Worm (Caenorhabditis elegans) whole organism, late embryonic: ENCODE results near the gene ZK262.9.

Experiments used
- F13H6.1 ChIP-seq: sonication (generic microtip); optimal IDR thresholded peaks from 2 replicates; lab custom pipeline; 2016; ENCODE audit warnings: missing genetic modification characterization, missing compliant biosample characterization
- K02D7.2 ChIP-seq: sonication (generic microtip); optimal IDR thresholded peaks from 2 replicates; lab custom pipeline; 2017; ENCODE audit warnings: mild to moderate bottlenecking, missing genetic modification characterization, missing compliant biosample characterization
- ahr-1 ChIP-seq: sonication (generic microtip); optimal IDR thresholded peaks from 2 replicates; lab custom pipeline; 2016; ENCODE audit warnings: missing genetic modification characterization, missing compliant biosample characterization
- ceh-19 ChIP-seq: fragments of 200-800 bp; sonication (Bioruptor generic); optimal IDR thresholded peaks from 2 replicates; lab custom pipeline; 2018; ENCODE audit warnings: mild to moderate bottlenecking, missing genetic modification characterization, missing compliant biosample characterization
- ceh-2 ChIP-seq: sonication (generic microtip); optimal IDR thresholded peaks from 2 replicates; lab custom pipeline; 2016; ENCODE audit warnings: missing genotype, missing genetic modification characterization, missing compliant biosample characterization
- ceh-24 ChIP-seq: sonication (generic microtip); optimal IDR thresholded peaks from 2 replicates; lab custom pipeline; 2016; ENCODE audit warnings: mild to moderate bottlenecking, missing genetic modification characterization, missing compliant biosample characterization
- ceh-34 ChIP-seq: sonication (generic microtip); optimal IDR thresholded peaks from 2 replicates; lab custom pipeline; 2016; ENCODE audit warnings: mild to moderate bottlenecking, missing genetic modification characterization, missing compliant biosample characterization
- ceh-48 ChIP-seq: sonication (generic microtip); optimal IDR thresholded peaks from 2 replicates; lab custom pipeline; 2016; ENCODE audit warnings: missing genetic modification characterization, inconsistent platforms, missing compliant biosample characterization
- elt-2 ChIP-seq: sonication (generic microtip); optimal IDR thresholded peaks from 2 replicates; lab custom pipeline; 2016; ENCODE audit warnings: missing genetic modification reagents, missing genetic modification characterization, missing compliant biosample characterization
- elt-4 ChIP-seq: sonication (generic microtip); optimal IDR thresholded peaks from 2 replicates; lab custom pipeline; 2016; ENCODE audit warnings: missing genetic modification characterization, missing compliant biosample characterization
- ets-4 ChIP-seq: sonication (generic microtip); optimal IDR thresholded peaks from 2 replicates; lab custom pipeline; 2016; ENCODE audit warnings: missing genetic modification characterization, missing compliant biosample characterization
- eyg-1 ChIP-seq: sonication (generic microtip); optimal IDR thresholded peaks from 2 replicates; lab custom pipeline; 2016; ENCODE audit warnings: missing genotype, missing genetic modification characterization, missing compliant biosample characterization
- fax-1 ChIP-seq: sonication (generic microtip); optimal IDR thresholded peaks from 2 replicates; lab custom pipeline; 2016; ENCODE audit warnings: missing genotype, missing genetic modification characterization, missing compliant biosample characterization
- fkh-10 ChIP-seq: fragments of 150-350 bp; optimal IDR thresholded peaks from 2 replicates; lab custom pipeline; 2014; ENCODE audit warnings: missing biosample characterization, missing genetic modification reagents, missing genetic modification characterization
- fkh-6 ChIP-seq: sonication (generic microtip); optimal IDR thresholded peaks from 2 replicates; lab custom pipeline; 2016; ENCODE audit warnings: missing genetic modification characterization, missing compliant biosample characterization
- gmeb-2 ChIP-seq: sonication (generic microtip); optimal IDR thresholded peaks from 2 replicates; lab custom pipeline; 2016; ENCODE audit warnings: missing genetic modification characterization, inconsistent platforms, missing compliant biosample characterization
- hlh-13 ChIP-seq: fragments of 200-800 bp; sonication (Bioruptor generic); optimal IDR thresholded peaks from 2 replicates; lab custom pipeline; 2018; ENCODE audit warnings: mild to moderate bottlenecking, missing genetic modification characterization, missing compliant biosample characterization
- hlh-6 ChIP-seq: sonication (generic microtip); optimal IDR thresholded peaks from 2 replicates; lab custom pipeline; 2016; ENCODE audit warnings: missing genotype, missing genetic modification characterization, missing compliant biosample characterization
- hlh-8 ChIP-seq: sonication (generic microtip); optimal IDR thresholded peaks from 2 replicates; lab custom pipeline; 2016; ENCODE audit warnings: missing genotype, missing genetic modification characterization, missing compliant biosample characterization
- lim-6 ChIP-seq: sonication (generic microtip); optimal IDR thresholded peaks from 2 replicates; lab custom pipeline; 2016; ENCODE audit warnings: missing genetic modification characterization, missing compliant biosample characterization
- mec-3 ChIP-seq: sonication (generic microtip); optimal IDR thresholded peaks from 2 replicates; lab custom pipeline; 2016; ENCODE audit warnings: borderline replicate concordance, missing genetic modification characterization, missing compliant biosample characterization
- nfya-1 ChIP-seq: sonication (generic microtip); optimal IDR thresholded peaks from 2 replicates; lab custom pipeline; 2017; ENCODE audit warnings: missing genetic modification characterization, mild to moderate bottlenecking, missing compliant biosample characterization, antibody characterized with exemption, moderate library complexity
- odd-2 ChIP-seq: sonication (generic microtip); optimal IDR thresholded peaks from 2 replicates; lab custom pipeline; 2017; ENCODE audit warnings: antibody characterized with exemption, mild to moderate bottlenecking, missing genetic modification characterization, missing compliant biosample characterization
- pag-3 ChIP-seq: sonication (generic microtip); optimal IDR thresholded peaks from 2 replicates; lab custom pipeline; 2016; ENCODE audit warnings: missing compliant biosample characterization, missing genetic modification characterization, borderline replicate concordance
- pha-2 ChIP-seq: sonication (generic microtip); optimal IDR thresholded peaks from 2 replicates; lab custom pipeline; 2017; ENCODE audit warnings: mild to moderate bottlenecking, missing genetic modification characterization, missing compliant biosample characterization
- pros-1 ChIP-seq: fragments of 150-350 bp; optimal IDR thresholded peaks from 2 replicates; lab custom pipeline; 2014; ENCODE audit warnings: missing biosample characterization, missing genetic modification reagents, missing genetic modification characterization
- rnt-1 ChIP-seq: sonication (generic microtip); optimal IDR thresholded peaks from 2 replicates; lab custom pipeline; 2016; ENCODE audit warnings: missing genetic modification characterization, missing compliant biosample characterization
- sox-2 ChIP-seq: fragments of 200-800 bp; sonication (Bioruptor generic); IDR thresholded peaks from 2 replicates; pipeline ENCODE4 v1.3.6; 2022; ENCODE audit warnings: missing genetic modification reagents, missing genetic modification characterization, missing compliant biosample characterization
- sox-4 ChIP-seq: sonication (generic microtip); optimal IDR thresholded peaks from 2 replicates; lab custom pipeline; 2017; ENCODE audit warnings: mild to moderate bottlenecking, missing genetic modification characterization, inconsistent platforms, missing compliant biosample characterization
- tbx-2 ChIP-seq: sonication (generic microtip); optimal IDR thresholded peaks from 2 replicates; lab custom pipeline; 2016; ENCODE audit warnings: missing genetic modification characterization, missing compliant biosample characterization
- ttx-3 ChIP-seq: sonication (generic microtip); optimal IDR thresholded peaks from 2 replicates; lab custom pipeline; 2016; ENCODE audit warnings: missing genetic modification reagents, missing genetic modification characterization, missing compliant biosample characterization
- unc-42 ChIP-seq: sonication (generic microtip); optimal IDR thresholded peaks from 2 replicates; lab custom pipeline; 2016; ENCODE audit warnings: missing genotype, missing genetic modification characterization, missing compliant biosample characterization
- unc-86 ChIP-seq: sonication (generic microtip); optimal IDR thresholded peaks from 2 replicates; lab custom pipeline; 2016; ENCODE audit warnings: missing genetic modification characterization, missing compliant biosample characterization
- ztf-16 ChIP-seq: sonication (generic microtip); optimal IDR thresholded peaks from 2 replicates; lab custom pipeline; 2017; ENCODE audit warnings: missing genetic modification characterization, missing compliant biosample characterization

The ZK262.9 gene

ce11 chrV:18438081-18438480, 1.5 kb upstream of the ZK262.9 start, which contains the start of gene ZK262.8:
Gene ZK262.8, plus strand, starts transcription at chrV:18438381.
- TF ChIP-seq lim-6 (tag; lab: Kevin White, UChicago) = no peak
- no peak for TF ChIP-seq ets-4
- no peak for TF ChIP-seq pag-3
- TF ChIP-seq K02D7.2 = no peak
- TF ChIP-seq ahr-1 (tag; lab: Kevin White, UChicago) = no peak
- no peak for TF ChIP-seq mec-3
- TF ChIP-seq unc-86 (tag; lab: Kevin White, UChicago) = no peak
- TF ChIP-seq rnt-1 (tag; lab: Kevin White, UChicago) = no peak
- TF ChIP-seq gmeb-2 (tag; lab: Kevin White, UChicago) = no peak
- no peak for TF ChIP-seq fkh-10 (GFP tag; lab: Kevin White, UChicago)
- TF ChIP-seq eyg-1 (tag; lab: Kevin White, UChicago) = no peak
- no peak for TF ChIP-seq ceh-34 (tag; lab: Kevin White, UChicago)
- TF ChIP-seq pha-2 = no peak
- TF ChIP-seq elt-4 (tag; lab: Kevin White, UChicago) = no peak

- TF ChIP-seq unc-42 (tag; lab: Kevin White, UChicago) = no peak
- TF ChIP-seq ceh-2 (tag; lab: Kevin White, UChicago) = no peak
- TF ChIP-seq pha-2 = no peak
- TF ChIP-seq hlh-13 (GFP tag; lab: Kevin White, UChicago) = no peak
- no peak for TF ChIP-seq sox-4 (tag; lab: Kevin White, UChicago)
- no peak for TF ChIP-seq hlh-6 (tag; lab: Kevin White, UChicago)
- no peak for TF ChIP-seq nfya-1
- TF ChIP-seq ttx-3 (tag; lab: Kevin White, UChicago) = no peak
- TF ChIP-seq, all 69 proteins: peak for 0
Measured at ce11 chrV:18444118-18444517, 4.5 kb downstream of the ZK262.9 start, which contains the start of gene ZK228.1. Gene ZK228.1, plus strand, starts transcription at chrV:18444418.

- no peak for TF ChIP-seq odd-2 (tag; lab: Kevin White, UChicago)
- no peak for TF ChIP-seq ceh-19 (GFP tag; lab: Kevin White, UChicago)
- no peak for TF ChIP-seq F13H6.1 (tag; lab: Kevin White, UChicago)
- TF ChIP-seq ceh-48 (tag; lab: Kevin White, UChicago) = no peak
- TF ChIP-seq fax-1 (tag; lab: Kevin White, UChicago) = no peak
- no peak for TF ChIP-seq pros-1 (tag; lab: Kevin White, UChicago)
Measured at ce11 chrV:18456574-18456973, 17.0 kb downstream of the ZK262.9 start, which contains the start of gene ZK228.10. Gene ZK228.10, plus strand, starts transcription at chrV:18456874.

ce11 chrV:18461200-18461728, 21.7 kb downstream of the ZK262.9 start, which contains the start of gene ZK228.3:
Gene ZK228.3, minus strand, starts transcription at chrV:18461250.
- TF ChIP-seq K02D7.2 = no peak
- no peak for TF ChIP-seq ztf-16
- TF ChIP-seq hlh-8 (tag; lab: Kevin White, UChicago) = no peak
- peak; percentile 92 for TF ChIP-seq elt-2

ce11 chrV:18462365-18462837, 22.8 kb downstream of the ZK262.9 start, which contains the start of gene ZK228.4:
Gene ZK228.4, plus strand, starts transcription at chrV:18462787.
- TF ChIP-seq pros-1 (tag; lab: Kevin White, UChicago) (no peak), hlh-6 (tag; lab: Kevin White, UChicago) (no peak), elt-2 (peak; percentile 2), ceh-34 (tag; lab: Kevin White, UChicago) (no peak)

ce11 chrV:18468097-18468496, 28.5 kb downstream of the ZK262.9 start, which contains the start of gene ZK228.13:
Gene ZK228.13, minus strand, starts transcription at chrV:18468197.
- TF ChIP-seq tbx-2 (tag; lab: Kevin White, UChicago) = no peak
- no peak for TF ChIP-seq ceh-24 (tag; lab: Kevin White, UChicago)
- no peak for TF ChIP-seq hlh-6 (tag; lab: Kevin White, UChicago)
- no peak for TF ChIP-seq elt-2
- TF ChIP-seq fkh-6 = no peak
- no peak for TF ChIP-seq sox-2 (GFP tag; lab: Robert Waterston, UW)
